Worm (Caenorhabditis elegans): ENCODE data around the gene nhr-71.

DNA sequence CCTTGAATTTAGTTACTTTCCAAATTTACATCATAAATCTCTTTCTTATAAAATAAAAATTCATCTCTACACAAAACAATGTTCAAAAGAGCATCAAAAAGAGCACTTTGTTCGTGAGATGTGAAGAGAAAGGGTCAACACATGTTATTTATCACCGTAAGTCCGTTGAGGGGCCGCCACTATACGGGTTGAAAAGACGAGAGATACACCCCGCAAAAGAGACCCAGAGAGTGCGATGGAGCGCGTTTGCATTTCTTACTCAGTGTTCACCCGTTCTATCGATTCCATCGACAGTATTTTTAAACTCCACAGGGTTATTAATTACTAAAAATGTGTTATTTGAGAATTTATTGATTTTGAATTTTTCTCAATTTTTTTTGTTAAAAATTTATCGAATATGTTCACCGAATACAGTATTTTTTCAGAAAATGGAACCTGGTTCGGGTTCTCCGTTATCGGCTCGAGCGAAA is 20.2 kb upstream of the nhr-71 start, which contains the start of gene pix-1:
- TF ChIP-seq flt-1 (GFP tag; IDR thresholded peaks at IDR 0.05) = no peak
- no peak for TF ChIP-seq ama-1 (optimal IDR thresholded peaks at IDR 0.05)
- no peak for TF ChIP-seq ceh-13 (GFP tag; optimal IDR thresholded peaks at IDR 0.05)
- no peak for TF ChIP-seq tbx-11 (GFP tag; IDR thresholded peaks at IDR 0.05)
- no peak for TF ChIP-seq hmbx-1 (tag; optimal IDR thresholded peaks at IDR 0.05)
- no peak for TF ChIP-seq pes-1 (GFP tag; IDR thresholded peaks at IDR 0.05)
- no peak for TF ChIP-seq scrt-1 (GFP tag; IDR thresholded peaks at IDR 0.05)
- no peak for TF ChIP-seq ceh-36 (tag; optimal IDR thresholded peaks at IDR 0.05)
- TF ChIP-seq ets-7 (tag; optimal IDR thresholded peaks at IDR 0.05) = no peak
- no peak for TF ChIP-seq F13C5.2 (tag; optimal IDR thresholded peaks at IDR 0.05)
- TF ChIP-seq sea-1 (GFP tag; conservative IDR thresholded peaks at IDR 0.05) = no peak
- TF ChIP-seq hnd-1 (tag; optimal IDR thresholded peaks at IDR 0.05) = no peak
